Worm (Caenorhabditis elegans) whole organism, L4 larva: ENCODE data around the gene irld-39.

Experiments
- F10B5.3 ChIP-seq: sonication (generic microtip); optimal IDR thresholded peaks from 2 replicates; lab custom pipeline; 2016; ENCODE audit warnings: mild to moderate bottlenecking, missing genetic modification characterization, missing compliant biosample characterization
- F37D6.2 ChIP-seq: sonication (generic microtip); optimal IDR thresholded peaks from 2 replicates; lab custom pipeline; 2016; ENCODE audit warnings: mild to moderate bottlenecking, missing genetic modification characterization, missing compliant biosample characterization
- F49E8.2 ChIP-seq: sonication (generic microtip); optimal IDR thresholded peaks from 2 replicates; lab custom pipeline; 2016; ENCODE audit warnings: missing compliant biosample characterization, mild to moderate bottlenecking, missing genetic modification characterization, borderline replicate concordance
- R02D3.7 ChIP-seq: fragments of 150-350 bp; sonication (generic microtip); optimal IDR thresholded peaks from 3 replicates; lab custom pipeline; 2014; ENCODE audit warnings: missing biosample characterization, missing genetic modification characterization
- Y105C5A.15 ChIP-seq: fragments of 200-800 bp; sonication (Bioruptor generic); IDR thresholded peaks from 2 replicates; pipeline ENCODE4 v1.3.6; 2022; ENCODE audit warnings: missing genetic modification characterization, missing compliant biosample characterization
- Y48G9A.11 ChIP-seq: fragments of 200-800 bp; sonication (Bioruptor generic); IDR thresholded peaks from 2 replicates; pipeline ENCODE4 v1.3.6; 2022; ENCODE audit warnings: missing genetic modification reagents, missing genetic modification characterization, missing compliant biosample characterization
- aha-1 ChIP-seq: fragments of 150-350 bp; peaks from one replicate; lab custom pipeline; 2014; ENCODE audit warnings: missing biosample characterization, missing genetic modification characterization
- aly-2 ChIP-seq: sonication (generic microtip); optimal IDR thresholded peaks from 2 replicates; lab custom pipeline; 2018; ENCODE audit warnings: missing biosample characterization, missing genetic modification characterization
- ama-1 ChIP-seq: fragments of 150-350 bp; optimal IDR thresholded peaks from 2 replicates; lab custom pipeline; 2014; ENCODE audit warnings: inconsistent platforms, mixed read lengths
- attf-4 ChIP-seq: sonication (generic microtip); optimal IDR thresholded peaks from 3 replicates; lab custom pipeline; 2017; ENCODE audit warnings: missing biosample characterization, missing genetic modification characterization
- ceh-62 ChIP-seq: sonication (generic microtip); optimal IDR thresholded peaks from 2 replicates; lab custom pipeline; 2017; ENCODE audit warnings: missing biosample characterization, missing genetic modification characterization
- daf-16 ChIP-seq, 3 experiments: sonication (generic microtip); optimal IDR thresholded peaks; 2 replicates each; lab custom pipeline; 2016 to 2017; ENCODE audit warnings: missing genetic modification characterization in 3 of 3, missing genetic modification reagents in 3 of 3, mild to moderate bottlenecking in 2 of 3, missing compliant biosample characterization in 2 of 3, missing biosample characterization in 1 of 3, moderate library complexity in 1 of 3
- dmd-6 ChIP-seq: fragments of 200-800 bp; sonication (Bioruptor generic); IDR thresholded peaks from 2 replicates; pipeline ENCODE4 v1.3.6; 2022; ENCODE audit warnings: missing genetic modification reagents, missing genetic modification characterization, missing compliant biosample characterization
- dpl-1 ChIP-seq: fragments of 150-350 bp; optimal IDR thresholded peaks from 2 replicates; lab custom pipeline; 2014; ENCODE audit warnings: missing biosample characterization, missing genetic modification reagents, missing genetic modification characterization
- duxl-1 ChIP-seq: sonication (generic microtip); optimal IDR thresholded peaks from 2 replicates; lab custom pipeline; 2016; ENCODE audit warnings: mild to moderate bottlenecking, missing genetic modification characterization, moderate library complexity, missing compliant biosample characterization; ENCODE audit not compliant: poor library complexity
- dve-1 ChIP-seq: sonication (generic microtip); optimal IDR thresholded peaks from 2 replicates; lab custom pipeline; 2017; ENCODE audit warnings: antibody characterized with exemption, mild to moderate bottlenecking, missing genetic modification characterization, missing compliant biosample characterization; ENCODE audit not compliant: insufficient read depth
- fkh-10 ChIP-seq: fragments of 150-350 bp; optimal IDR thresholded peaks from 2 replicates; lab custom pipeline; 2014; ENCODE audit warnings: missing biosample characterization, missing genetic modification reagents, missing genetic modification characterization
- hlh-11 ChIP-seq: fragments of 200-800 bp; sonication (Bioruptor generic); optimal IDR thresholded peaks from 2 replicates; lab custom pipeline; 2018; ENCODE audit warnings: mild to moderate bottlenecking, missing genetic modification characterization, missing compliant biosample characterization
- hlh-30 ChIP-seq: sonication (generic microtip); optimal IDR thresholded peaks from 2 replicates; lab custom pipeline; 2017; ENCODE audit warnings: antibody characterized with exemption, mild to moderate bottlenecking, missing genetic modification characterization, missing compliant biosample characterization; ENCODE audit not compliant: insufficient read depth
- mdl-1 ChIP-seq, 2 experiments: fragments of 150-350 bp in 1 of 2; sonication (generic microtip) in 1 of 2; optimal IDR thresholded peaks; 2 replicates each; lab custom pipeline; 2014 to 2017; ENCODE audit warnings: missing biosample characterization in 2 of 2, missing genetic modification characterization in 2 of 2
- nhr-111 ChIP-seq: fragments of 200-800 bp; sonication (Bioruptor generic); optimal IDR thresholded peaks from 2 replicates; lab custom pipeline; 2018; ENCODE audit warnings: mild to moderate bottlenecking, missing genetic modification characterization, missing compliant biosample characterization
- nhr-237 ChIP-seq: sonication (generic microtip); optimal IDR thresholded peaks from 2 replicates; lab custom pipeline; 2017; ENCODE audit warnings: missing biosample characterization, missing genetic modification characterization
- nhr-28 ChIP-seq: fragments of 150-350 bp; optimal IDR thresholded peaks from 2 replicates; lab custom pipeline; 2014; ENCODE audit warnings: missing biosample characterization, missing genetic modification characterization
- nhr-48 ChIP-seq: sonication (generic microtip); optimal IDR thresholded peaks from 2 replicates; lab custom pipeline; 2016; ENCODE audit warnings: mild to moderate bottlenecking, missing genetic modification characterization, missing compliant biosample characterization
- nhr-77 ChIP-seq: fragments of 150-350 bp; optimal IDR thresholded peaks from 2 replicates; lab custom pipeline; 2014; ENCODE audit warnings: missing biosample characterization, missing genetic modification characterization
- pha-4 ChIP-seq, 2 experiments: fragments of 150-350 bp in 1 of 2; fragments of 200-800 bp in 1 of 2; sonication (Bioruptor generic) in 1 of 2; IDR thresholded peaks in 1 of 2; optimal IDR thresholded peaks in 1 of 2; 2 replicates each; pipeline versions ENCODE4 v1.3.6 to Lab custom; 2014 to 2022; ENCODE audit warnings: missing genetic modification characterization in 2 of 2, missing genetic modification reagents in 2 of 2, missing biosample characterization in 1 of 2, missing compliant biosample characterization in 1 of 2
- pqm-1 ChIP-seq: sonication (generic microtip); optimal IDR thresholded peaks from 2 replicates; lab custom pipeline; 2017; ENCODE audit warnings: missing biosample characterization, missing genetic modification characterization
- saeg-2 ChIP-seq: fragments of 200-800 bp; sonication (Bioruptor generic); IDR thresholded peaks from 2 replicates; pipeline ENCODE4 v1.3.6; 2022; ENCODE audit warnings: missing genetic modification reagents, missing genetic modification characterization, missing compliant biosample characterization
- set-16 ChIP-seq: fragments of 200-800 bp; sonication (Bioruptor generic); IDR thresholded peaks from 2 replicates; pipeline ENCODE4 v1.3.6; 2022; ENCODE audit warnings: missing genetic modification reagents, missing genetic modification characterization, missing compliant biosample characterization
- skn-1 ChIP-seq: fragments of 150-350 bp; optimal IDR thresholded peaks from 2 replicates; lab custom pipeline; 2014; ENCODE audit warnings: missing biosample characterization, missing genetic modification characterization
- snpc-1.2 ChIP-seq: fragments of 200-800 bp; sonication (Bioruptor generic); IDR thresholded peaks from 2 replicates; pipeline ENCODE4 v1.3.6; 2022; ENCODE audit warnings: missing genetic modification reagents, missing genetic modification characterization, missing compliant biosample characterization
- snpc-4 ChIP-seq: fragments of 150-350 bp; optimal IDR thresholded peaks from 2 replicates; lab custom pipeline; 2014; ENCODE audit warnings: missing biosample characterization, missing genetic modification characterization
- unc-39 ChIP-seq: sonication (generic microtip); optimal IDR thresholded peaks from 2 replicates; lab custom pipeline; 2017; ENCODE audit warnings: missing biosample characterization, missing genetic modification characterization
- unc-62 ChIP-seq, 3 experiments: fragments of 150-350 bp in 1 of 3; sonication (generic microtip); optimal IDR thresholded peaks in 2 of 3; peaks in 1 of 3; 1 replicate in 1 of 3; 2 replicates in 2 of 3; lab custom pipeline; 2014 to 2017; ENCODE audit warnings: missing biosample characterization in 3 of 3, missing genetic modification characterization in 3 of 3, missing genetic modification reagents in 3 of 3, missing genotype in 1 of 3
- zip-11 ChIP-seq: fragments of 200-800 bp; sonication (Bioruptor generic); IDR thresholded peaks from 2 replicates; pipeline ENCODE4 v1.3.6; 2022; ENCODE audit warnings: missing genetic modification characterization, missing compliant biosample characterization
- ztf-7 ChIP-seq: fragments of 150-350 bp; optimal IDR thresholded peaks from 2 replicates; lab custom pipeline; 2014; ENCODE audit warnings: missing biosample characterization, missing genetic modification characterization

irld-39 gene

ce11 chrIV:16199831-16200230 is 33.1 kb upstream of the irld-39 start:
- TF ChIP-seq unc-62 (GFP tag; optimal IDR thresholded peaks at IDR 0.05 in 1 of 2; lab: Kevin White, UChicago): peak in 1 of 2 experiments; percentile 96
- TF ChIP-seq unc-62 (tag; optimal IDR thresholded peaks at IDR 0.05; lab: Kevin White, UChicago): no peak
- TF ChIP-seq aha-1: peak; percentile 20
- TF ChIP-seq F37D6.2 (tag; lab: Kevin White, UChicago): no peak
- no peak for TF ChIP-seq hlh-11

ce11 chrIV:16202074-16202473 is 30.9 kb upstream of the irld-39 start, which contains the start of gene H25K10.1:
Gene H25K10.1, plus strand, starts transcription at chrIV:16202374.
- TF ChIP-seq zip-11 (GFP tag; lab: Robert Waterston, UW) (no peak), duxl-1 (tag; lab: Kevin White, UChicago) (no peak), unc-39 (tag; lab: Kevin White, UChicago) (no peak), unc-62 (GFP tag; optimal IDR thresholded peaks at IDR 0.05 in 1 of 2; lab: Kevin White, UChicago) (peak in 1 of 2 experiments; percentile 27), unc-62 (tag; optimal IDR thresholded peaks at IDR 0.05; lab: Kevin White, UChicago) (no peak), R02D3.7 (tag; lab: Kevin White, UChicago) (no peak), set-16 (no peak), Y48G9A.11 (GFP tag; lab: Robert Waterston, UW) (no peak), pqm-1 (no peak), skn-1 (no peak)

ce11 chrIV:16203373-16203772 is 29.6 kb upstream of the irld-39 start:
- TF ChIP-seq daf-16 (GFP tag; optimal IDR thresholded peaks at IDR 0.05; lab: Kevin White, UChicago) (no peak), daf-16 (tag; optimal IDR thresholded peaks at IDR 0.05; lab: Kevin White, UChicago) (peak; percentile 69), pqm-1 (peak; percentile 83), dmd-6 (GFP tag; lab: Robert Waterston, UW) (peak; percentile 92), mdl-1 (tag; optimal IDR thresholded peaks at IDR 0.05; lab: Kevin White, UChicago) (peak in 1 of 2 experiments; percentile 27), saeg-2 (GFP tag; lab: Robert Waterston, UW) (no peak), ama-1 (lab: Kevin White, UChicago) (no peak), dve-1 (peak; percentile 63), F49E8.2 (tag; lab: Kevin White, UChicago) (no peak), nhr-28 (tag; lab: Kevin White, UChicago) (peak; percentile 63), skn-1 (no peak), nhr-48 (tag; lab: Kevin White, UChicago) (no peak), nhr-111 (no peak), ztf-7 (tag; lab: Kevin White, UChicago) (no peak), fkh-10 (GFP tag; lab: Kevin White, UChicago) (no peak), Y105C5A.15 (no peak), dpl-1 (GFP tag; lab: Kevin White, UChicago) (no peak), aly-2 (tag; lab: Kevin White, UChicago) (no peak), nhr-237 (tag; lab: Kevin White, UChicago) (no peak), hlh-30 (tag; lab: Kevin White, UChicago) (peak; percentile 44), attf-4 (no peak), ceh-62 (tag; lab: Kevin White, UChicago) (no peak), duxl-1 (tag; lab: Kevin White, UChicago) (no peak), snpc-4 (tag; lab: Kevin White, UChicago) (no peak), pha-4 (GFP tag; IDR thresholded peaks at IDR 0.05; lab: Robert Waterston, UW) (no peak), pha-4 (tag; optimal IDR thresholded peaks at IDR 0.05; lab: Kevin White, UChicago) (no peak), nhr-77 (peak; percentile 1), F10B5.3 (tag; lab: Kevin White, UChicago) (no peak)

ce11 chrIV:16209440-16209839 is 23.5 kb upstream of the irld-39 start:
- TF ChIP-seq snpc-1.2: peak; percentile 86
